Fruit fly (Drosophila melanogaster) whole organism, adult: ENCODE data around the gene Rat1.
A peak's percentile ranks its signal among the peaks of the same experiment; 100 is the strongest.

Experiments
- CG11617 ChIP-seq: fragments of 200-800 bp; sonication (Bioruptor generic); optimal IDR thresholded peaks from 2 replicates; lab custom pipeline; 2017; ENCODE audit warnings: mild to moderate bottlenecking, missing biosample characterization, missing genetic modification reagents, missing genetic modification characterization
- CG14711 ChIP-seq: fragments of 200-800 bp; sonication (Bioruptor generic); optimal IDR thresholded peaks from 2 replicates; lab custom pipeline; 2018; ENCODE audit warnings: missing biosample characterization, mild to moderate bottlenecking, missing genetic modification characterization, moderate library complexity
- CG1620 ChIP-seq: fragments of 200-800 bp; sonication (Bioruptor generic); optimal IDR thresholded peaks from 2 replicates; lab custom pipeline; 2016; ENCODE audit warnings: missing biosample characterization, missing genetic modification characterization
- CG33017 ChIP-seq: fragments of 200-800 bp; sonication (Bioruptor generic); optimal IDR thresholded peaks from 2 replicates; lab custom pipeline; 2018; ENCODE audit warnings: missing biosample characterization, mild to moderate bottlenecking, missing genetic modification characterization, moderate library complexity
- CG7045 ChIP-seq: fragments of 200-800 bp; sonication (Bioruptor generic); optimal IDR thresholded peaks from 2 replicates; lab custom pipeline; 2017; ENCODE audit warnings: missing biosample characterization, mild to moderate bottlenecking, missing genetic modification characterization
- CG7101 ChIP-seq: fragments of 200-800 bp; sonication (Bioruptor generic); optimal IDR thresholded peaks from 2 replicates; lab custom pipeline; 2018; ENCODE audit warnings: missing biosample characterization, mild to moderate bottlenecking, missing genetic modification characterization, moderate library complexity
- Clk ChIP-seq: fragments of 200-800 bp; sonication (Bioruptor generic); optimal IDR thresholded peaks from 2 replicates; lab custom pipeline; 2017; ENCODE audit warnings: missing biosample characterization, missing genetic modification characterization
- bab1 ChIP-seq: fragments of 200-800 bp; sonication (Bioruptor generic); optimal IDR thresholded peaks from 3 replicates; lab custom pipeline; 2019; ENCODE audit warnings: missing biosample characterization, mild to moderate bottlenecking, missing genetic modification characterization, moderate library complexity
- cnc ChIP-seq, 2 experiments: fragments of >200 bp; optimal IDR thresholded peaks; 2 replicates each; lab custom pipeline; 2017
- kay ChIP-seq: fragments of 200-800 bp; sonication (Bioruptor generic); peaks from one replicate; lab custom pipeline; 2016; ENCODE audit warnings: missing biosample characterization, missing genetic modification characterization, borderline replicate concordance
- ovo ChIP-seq: fragments of 200-800 bp; sonication (Bioruptor generic); optimal IDR thresholded peaks from 2 replicates; lab custom pipeline; 2016; ENCODE audit warnings: missing biosample characterization, missing genetic modification characterization
- tj ChIP-seq: fragments of 200-800 bp; sonication (Bioruptor generic); optimal IDR thresholded peaks from 3 replicates; lab custom pipeline; 2017; ENCODE audit warnings: missing biosample characterization, mild to moderate bottlenecking, missing genetic modification characterization, moderate library complexity
- toe ChIP-seq: fragments of 200-800 bp; sonication (Bioruptor generic); optimal IDR thresholded peaks from 2 replicates; lab custom pipeline; 2016; ENCODE audit warnings: missing biosample characterization, missing genetic modification characterization

DNA sequence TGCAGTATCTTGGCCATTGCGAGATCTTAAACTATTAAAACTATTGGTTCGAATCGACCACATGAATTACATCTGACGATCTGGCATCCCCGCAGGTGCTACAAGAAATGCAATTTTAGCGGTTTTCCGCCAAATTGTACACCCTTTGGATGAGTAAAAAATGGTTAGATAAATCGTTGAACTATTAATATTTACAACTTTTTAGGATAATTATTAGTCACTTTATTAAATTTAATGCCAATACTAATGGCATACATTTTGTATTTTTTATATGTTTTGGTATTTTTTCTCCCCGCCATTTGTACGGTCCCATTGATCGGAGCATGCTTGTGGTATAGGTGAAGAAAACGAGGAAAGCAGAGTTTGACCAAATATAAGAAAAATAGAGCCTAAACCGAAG, at the start of gene Rat1, which contains the start of gene Polr1F:
- TF ChIP-seq CG7045 (GFP tag; lab: Kevin White, UChicago) (no peak), kay (GFP tag; lab: Kevin White, UChicago) (no peak), bab1 (GFP tag; lab: Kevin White, UChicago) (peak; percentile 27), CG14711 (tag; lab: Kevin White, UChicago) (peak; percentile 17), CG33017 (tag; lab: Kevin White, UChicago) (no peak), CG11617 (peak; percentile 16), CG1620 (GFP tag; lab: Kevin White, UChicago) (peak; percentile 25), tj (GFP tag; lab: Kevin White, UChicago) (no peak), toe (no peak), cnc (optimal IDR thresholded peaks at IDR 0.05; lab: Kevin White, UChicago) (no peak), ovo (GFP tag; lab: Kevin White, UChicago) (no peak), Clk (GFP tag; lab: Kevin White, UChicago) (no peak), CG7101 (tag; lab: Kevin White, UChicago) (no peak)
